Fruit fly (Drosophila melanogaster) whole organism, prepupa: ENCODE results near the gene CG15387.

Source experiments
- CG10631 ChIP-seq: fragments of 200-800 bp; sonication (Bioruptor generic); optimal IDR thresholded peaks from 2 replicates; lab custom pipeline; 2016; ENCODE audit warnings: missing biosample characterization, missing genetic modification characterization
- CG10669 ChIP-seq: fragments of 200-800 bp; sonication (Bioruptor generic); optimal IDR thresholded peaks from 3 replicates; lab custom pipeline; 2018; ENCODE audit warnings: missing biosample characterization, mild to moderate bottlenecking, missing genetic modification characterization, moderate library complexity
- CG11762 ChIP-seq: fragments of 200-800 bp; sonication (Bioruptor generic); optimal IDR thresholded peaks from 3 replicates; lab custom pipeline; 2016; ENCODE audit warnings: missing biosample characterization, missing genetic modification characterization; ENCODE audit not compliant: insufficient read depth
- CG11902 ChIP-seq: fragments of 200-800 bp; sonication (Bioruptor generic); optimal IDR thresholded peaks from 3 replicates; lab custom pipeline; 2016; ENCODE audit warnings: missing biosample characterization, missing genetic modification characterization
- CG1621 ChIP-seq: fragments of 200-800 bp; sonication (Bioruptor generic); optimal IDR thresholded peaks from 3 replicates; lab custom pipeline; 2018; ENCODE audit warnings: missing biosample characterization, mild to moderate bottlenecking, missing genetic modification characterization
- CG3032 ChIP-seq: fragments of 200-800 bp; optimal IDR thresholded peaks from 2 replicates; lab custom pipeline; 2019; ENCODE audit warnings: missing biosample characterization, mild to moderate bottlenecking, missing genetic modification characterization, moderate library complexity
- CG31627 ChIP-seq: fragments of 200-800 bp; sonication (Bioruptor generic); optimal IDR thresholded peaks from 3 replicates; lab custom pipeline; 2016; ENCODE audit warnings: missing biosample characterization, missing genetic modification characterization
- CG34406 ChIP-seq: fragments of 200-800 bp; sonication (Bioruptor generic); optimal IDR thresholded peaks from 3 replicates; lab custom pipeline; 2016; ENCODE audit warnings: missing biosample characterization, missing genetic modification characterization
- CG3919 ChIP-seq: fragments of 200-800 bp; sonication (Bioruptor generic); optimal IDR thresholded peaks from 3 replicates; lab custom pipeline; 2016; ENCODE audit warnings: missing biosample characterization, missing genetic modification characterization
- CG6163 ChIP-seq: fragments of 200-800 bp; sonication (Bioruptor generic); IDR thresholded peaks from 3 replicates; pipeline ENCODE4 v1.3.6; 2022; ENCODE audit warnings: missing biosample characterization, missing genetic modification characterization
- CG6276 ChIP-seq: fragments of 200-800 bp; sonication (Bioruptor generic); optimal IDR thresholded peaks from 2 replicates; lab custom pipeline; 2017; ENCODE audit warnings: missing biosample characterization, mild to moderate bottlenecking, missing genetic modification characterization
- CG8319 ChIP-seq: fragments of 200-800 bp; sonication (Bioruptor generic); optimal IDR thresholded peaks from 3 replicates; lab custom pipeline; 2016; ENCODE audit warnings: missing biosample characterization, missing genetic modification characterization
- CG8632 ChIP-seq: fragments of 200-800 bp; sonication (Bioruptor generic); optimal IDR thresholded peaks from 3 replicates; lab custom pipeline; 2016; ENCODE audit warnings: missing biosample characterization, missing genetic modification characterization
- CG9139 ChIP-seq: fragments of 200-800 bp; sonication (Bioruptor generic); optimal IDR thresholded peaks from 3 replicates; lab custom pipeline; 2017; ENCODE audit warnings: missing biosample characterization, mild to moderate bottlenecking, missing genetic modification characterization
- Eip78C ChIP-seq: fragments of 200-800 bp; sonication (Bioruptor generic); peaks from one replicate; lab custom pipeline; 2016; ENCODE audit warnings: missing biosample characterization, missing genetic modification characterization
- Eip93F ChIP-seq: fragments of 200-800 bp; sonication (Bioruptor generic); optimal IDR thresholded peaks from 2 replicates; lab custom pipeline; 2016; ENCODE audit warnings: missing biosample characterization, mild to moderate bottlenecking, missing genetic modification characterization
- Gug ChIP-seq: fragments of 200-800 bp; sonication (Bioruptor generic); IDR thresholded peaks from 2 replicates; pipeline ENCODE4 v1.3.6; 2022; ENCODE audit warnings: missing biosample characterization, missing genetic modification characterization
- Hr39 ChIP-seq: fragments of 200-800 bp; sonication (Bioruptor generic); optimal IDR thresholded peaks from 2 replicates; lab custom pipeline; 2016; ENCODE audit warnings: missing biosample characterization, missing genetic modification characterization
- Hr4 ChIP-seq: fragments of 200-800 bp; sonication (Bioruptor generic); optimal IDR thresholded peaks from 3 replicates; lab custom pipeline; 2016; ENCODE audit warnings: missing biosample characterization, missing genetic modification characterization
- Met ChIP-seq: fragments of 200-800 bp; sonication (Bioruptor generic); optimal IDR thresholded peaks from 3 replicates; lab custom pipeline; 2016; ENCODE audit warnings: missing biosample characterization, missing genetic modification characterization
- Smox ChIP-seq: fragments of 200-800 bp; sonication (Bioruptor generic); optimal IDR thresholded peaks from 3 replicates; lab custom pipeline; 2016; ENCODE audit warnings: missing biosample characterization, missing genetic modification characterization
- Sox15 ChIP-seq: fragments of 200-800 bp; sonication (Bioruptor generic); optimal IDR thresholded peaks from 3 replicates; lab custom pipeline; 2016; ENCODE audit warnings: missing biosample characterization, missing genetic modification characterization
- dsx ChIP-seq: fragments of 200-800 bp; optimal IDR thresholded peaks from 3 replicates; lab custom pipeline; 2019; ENCODE audit warnings: missing biosample characterization, mild to moderate bottlenecking, missing genetic modification characterization, moderate library complexity; ENCODE audit not compliant: poor library complexity, severe bottlenecking
- eg ChIP-seq: fragments of 200-800 bp; sonication (Bioruptor generic); IDR thresholded peaks from 3 replicates; pipeline ENCODE4 v1.3.6; 2022; ENCODE audit warnings: missing biosample characterization, missing genetic modification characterization
- esn ChIP-seq: fragments of 200-800 bp; sonication (Bioruptor generic); optimal IDR thresholded peaks from 2 replicates; lab custom pipeline; 2016; ENCODE audit warnings: missing biosample characterization, mild to moderate bottlenecking, missing genetic modification characterization, moderate library complexity
- fd85E ChIP-seq: fragments of 200-800 bp; sonication (Bioruptor generic); optimal IDR thresholded peaks from 3 replicates; lab custom pipeline; 2016; ENCODE audit warnings: missing biosample characterization, missing genetic modification characterization
- fkh ChIP-seq: fragments of 200-800 bp; sonication (Bioruptor generic); optimal IDR thresholded peaks from 3 replicates; lab custom pipeline; 2017; ENCODE audit warnings: missing biosample characterization, mild to moderate bottlenecking, missing genetic modification characterization, moderate library complexity
- lz ChIP-seq: fragments of 200-800 bp; sonication (Bioruptor generic); optimal IDR thresholded peaks from 3 replicates; lab custom pipeline; 2016; ENCODE audit warnings: missing biosample characterization, missing genetic modification characterization
- net ChIP-seq: fragments of 200-800 bp; sonication (Bioruptor generic); optimal IDR thresholded peaks from 3 replicates; lab custom pipeline; 2016; ENCODE audit warnings: missing biosample characterization, missing genetic modification characterization
- pdm3 ChIP-seq: fragments of 200-800 bp; sonication (Bioruptor generic); optimal IDR thresholded peaks from 3 replicates; lab custom pipeline; 2016; ENCODE audit warnings: missing biosample characterization, missing genetic modification characterization
- salr ChIP-seq, 2 experiments: fragments of 200-800 bp; sonication (Bioruptor generic); optimal IDR thresholded peaks; 3 replicates each; lab custom pipeline; 2016 to 2018; ENCODE audit warnings: missing biosample characterization in 2 of 2, missing genetic modification characterization in 2 of 2, mild to moderate bottlenecking in 1 of 2
- svp ChIP-seq: fragments of 200-800 bp; sonication (Bioruptor generic); peaks from one replicate; lab custom pipeline; 2016; ENCODE audit warnings: missing biosample characterization, missing genetic modification characterization

CG15387 gene

dm6 chr2L:2242783-2243182, 16.7 kb upstream of the CG15387 start:
- TF ChIP-seq svp (GFP tag; lab: Kevin White, UChicago) (no peak), CG10669 (GFP tag; lab: Kevin White, UChicago) (no peak), Eip93F (GFP tag; lab: Kevin White, UChicago) (no peak), lz (GFP tag; lab: Kevin White, UChicago) (no peak), Hr39 (GFP tag; lab: Kevin White, UChicago) (no peak), CG31627 (GFP tag; lab: Kevin White, UChicago) (no peak), eg (GFP tag; lab: Robert Waterston, UW) (no peak)
- TF ChIP-seq, all 60 proteins: peak for 0

- TF ChIP-seq Eip78C (peak; percentile 64), svp (GFP tag; lab: Kevin White, UChicago) (peak; percentile 93), CG34406 (GFP tag; lab: Kevin White, UChicago) (no peak), dsx (GFP tag; lab: Kevin White, UChicago) (no peak), CG11902 (GFP tag; lab: Kevin White, UChicago) (no peak), eg (GFP tag; lab: Robert Waterston, UW) (0 out of 3 replicates have a peak, but pooled peaks have one; percentile 25), CG6163 (GFP tag; lab: Robert Waterston, UW) (peak; percentile 44; the same call in 1 of the 3 replicates), CG9139 (GFP tag; lab: Kevin White, UChicago) (no peak)
These were observed 16.0 kb upstream of the CG15387 start, which contains the start of gene CG4267 for dm6 chr2L:2242139-2242538. Gene CG4267, plus strand, starts transcription at chr2L:2242378.

DNA sequence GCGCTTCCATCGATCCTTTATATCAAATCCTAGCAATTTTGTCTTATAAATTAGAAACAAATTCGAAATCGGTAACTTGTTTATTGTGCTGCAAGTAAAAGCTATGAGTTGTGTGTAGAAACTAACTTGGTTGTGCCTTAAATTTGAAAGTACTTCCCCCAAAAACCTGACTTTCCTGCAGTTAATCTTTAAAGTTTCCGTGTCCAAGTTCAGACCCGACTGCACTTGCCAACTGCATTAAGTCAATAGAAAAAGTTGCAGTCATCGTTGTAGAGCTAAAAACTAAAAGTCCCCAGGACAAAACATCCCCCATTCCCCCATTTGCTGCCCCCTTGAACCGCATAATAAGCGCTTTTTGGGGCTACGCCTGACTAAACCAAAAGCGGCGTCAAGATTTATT, 14.4 kb upstream of the CG15387 start, which contains the start of gene Tengl1:
TSS of gene Tengl1 (minus strand) at position 101 of the 400 bp plus-strand sequence.
- no peak for TF ChIP-seq CG3919 (GFP tag; lab: Kevin White, UChicago)

- TF ChIP-seq CG8632 (GFP tag; lab: Kevin White, UChicago) = no peak
- TF ChIP-seq fkh (GFP tag; lab: Kevin White, UChicago) = no peak
- no peak for TF ChIP-seq CG1621 (tag; lab: Kevin White, UChicago)
- no peak for TF ChIP-seq CG6163 (GFP tag; lab: Robert Waterston, UW)
- no peak for TF ChIP-seq CG11762
- TF ChIP-seq eg (GFP tag; lab: Robert Waterston, UW) = no peak
- no peak for TF ChIP-seq Eip93F (GFP tag; lab: Kevin White, UChicago)
- TF ChIP-seq CG31627 (GFP tag; lab: Kevin White, UChicago) = no peak
- TF ChIP-seq Sox15 (GFP tag; lab: Kevin White, UChicago) = no peak
- no peak for TF ChIP-seq pdm3
- no peak for TF ChIP-seq Gug
- no peak for TF ChIP-seq salr (GFP tag; optimal IDR thresholded peaks at IDR 0.05; lab: Kevin White, UChicago)
- no peak for TF ChIP-seq esn
- no peak for TF ChIP-seq CG8319 (GFP tag; lab: Kevin White, UChicago)
- TF ChIP-seq Smox (GFP tag; lab: Kevin White, UChicago) = no peak
- no peak for TF ChIP-seq Met (GFP tag; lab: Kevin White, UChicago)
- no peak for TF ChIP-seq CG10631 (GFP tag; lab: Kevin White, UChicago)
- no peak for TF ChIP-seq net (GFP tag; lab: Kevin White, UChicago)
- no peak for TF ChIP-seq Hr4 (GFP tag; lab: Kevin White, UChicago)
- TF ChIP-seq, all 60 proteins: peak for 0
These were observed 13.2 kb upstream of the CG15387 start, which contains the start of gene Tengl2 for dm6 chr2L:2239284-2239683. Gene Tengl2, minus strand, starts transcription at chr2L:2239384.

- TF ChIP-seq pdm3 (no peak), CG11762 (no peak), svp (GFP tag; lab: Kevin White, UChicago) (no peak), Hr39 (GFP tag; lab: Kevin White, UChicago) (no peak), fd85E (no peak), Hr4 (GFP tag; lab: Kevin White, UChicago) (no peak), CG3032 (no peak), CG6276 (GFP tag; lab: Kevin White, UChicago) (no peak)
These were observed 12.1 kb upstream of the CG15387 start, which contains the start of gene Tengl3 for dm6 chr2L:2238151-2238550. Gene Tengl3, minus strand, starts transcription at chr2L:2238251.
